Fruit fly (Drosophila melanogaster): Measurements from ENCODE around the gene mys.

The mys gene

DNA sequence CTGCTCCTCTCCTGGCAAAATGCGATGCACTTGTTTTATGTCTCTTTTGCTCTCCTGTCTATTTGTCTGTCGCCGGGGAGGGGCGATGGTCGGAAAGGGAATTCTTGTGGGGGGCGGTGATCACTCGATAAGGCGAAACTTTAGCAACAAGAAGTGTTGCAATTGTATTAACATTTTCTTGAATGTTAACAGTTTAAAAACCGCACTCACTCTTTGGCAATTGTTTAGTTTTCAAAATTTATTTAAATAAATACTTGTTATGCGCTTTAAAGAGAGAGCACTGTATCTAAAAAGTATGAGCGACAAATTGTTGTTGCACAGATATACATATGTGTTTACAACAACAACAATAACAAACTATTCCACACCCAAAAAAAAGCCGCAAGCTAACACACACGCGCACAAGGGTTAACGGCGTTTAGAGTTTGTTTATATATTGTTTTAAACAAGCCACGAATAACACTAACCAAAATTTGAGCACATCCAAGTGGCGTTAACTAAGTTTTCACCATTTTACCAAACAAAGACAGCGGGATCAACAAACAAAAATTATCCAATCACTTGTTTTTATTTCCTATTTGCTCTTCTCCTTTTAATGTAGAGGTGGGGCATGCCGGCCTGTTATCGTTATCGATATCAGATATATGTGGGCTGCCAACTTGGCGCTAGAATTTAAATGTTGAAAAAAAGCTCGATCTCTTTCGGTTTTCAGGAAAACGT, 40.2 kb downstream of the mys start, which contains the start of gene CG2258 (continued):
- TF ChIP-seq pb (GFP tag; optimal IDR thresholded peaks at IDR 0.05) (peak; percentile 38), HmgD (GFP tag; optimal IDR thresholded peaks at IDR 0.05) (no peak), CG4424 (GFP tag; optimal IDR thresholded peaks at IDR 0.05) (peak; percentile 87), hbn (GFP tag; IDR thresholded peaks at IDR 0.05; ENCODE audit: partially characterized antibody) (no peak), CG8765 (GFP tag; IDR thresholded peaks at IDR 0.05) (peak; percentile 69; the same call in 1 of the 2 replicates), nmo (GFP tag; optimal IDR thresholded peaks at IDR 0.05) (peak; percentile 89), vnd (GFP tag; IDR thresholded peaks at IDR 0.05; ENCODE audit: partially characterized antibody) (no peak), trh (GFP tag; optimal IDR thresholded peaks at IDR 0.05) (peak; percentile 9), CG7357 (GFP tag; IDR thresholded peaks at IDR 0.05) (peak; percentile 60; the same call in 1 of the 3 replicates), CG14050 (GFP tag; IDR thresholded peaks at IDR 0.05) (peak; percentile 74), fd3F (GFP tag; optimal IDR thresholded peaks at IDR 0.05) (peak; percentile 81), CG9797 (GFP tag; optimal IDR thresholded peaks at IDR 0.05) (no peak), NC2β (GFP tag; optimal IDR thresholded peaks at IDR 0.05) (peak; percentile 39), CG12071 (GFP tag; optimal IDR thresholded peaks at IDR 0.05) (peak; percentile 86), MBD-R2 (GFP tag; IDR thresholded peaks at IDR 0.05) (peak; percentile 68; the same call in 1 of the 2 replicates), sqz (GFP tag; optimal IDR thresholded peaks at IDR 0.05) (peak; percentile 82), grn (GFP tag; optimal IDR thresholded peaks at IDR 0.05) (no peak), salm (tag; optimal IDR thresholded peaks at IDR 0.05) (peak; percentile 88), Dfd (GFP tag; optimal IDR thresholded peaks at IDR 0.05) (no peak), dimm (GFP tag; IDR thresholded peaks at IDR 0.05) (peak; percentile 73), klu (GFP tag; IDR thresholded peaks at IDR 0.05) (peak; percentile 68), CG4404 (GFP tag; IDR thresholded peaks at IDR 0.05) (peak; percentile 61), CG14441 (GFP tag; IDR thresholded peaks at IDR 0.05) (peak; percentile 88), Max (GFP tag; optimal IDR thresholded peaks at IDR 0.05) (peak; percentile 43), seq (GFP tag; IDR thresholded peaks at IDR 0.05) (peak; percentile 69), emc (GFP tag; optimal IDR thresholded peaks at IDR 0.05) (peak; percentile 12), NfI (GFP tag; optimal IDR thresholded peaks at IDR 0.05) (peak; percentile 84), CG4707 (GFP tag; optimal IDR thresholded peaks at IDR 0.05) (peak; percentile 43), CG2199 (GFP tag; IDR thresholded peaks at IDR 0.05) (0 out of 3 replicates have a peak, but pooled peaks have one; percentile 49), CG17612 (GFP tag; IDR thresholded peaks at IDR 0.05) (peak; percentile 61), CG13123 (GFP tag; optimal IDR thresholded peaks at IDR 0.05) (peak; percentile 35), Xbp1 (GFP tag; optimal IDR thresholded peaks at IDR 0.05) (peak; percentile 87), fd102C (GFP tag; optimal IDR thresholded peaks at IDR 0.05) (no peak), btn (GFP tag; optimal IDR thresholded peaks at IDR 0.05) (peak; percentile 69), Dip3 (GFP tag; optimal IDR thresholded peaks at IDR 0.05) (peak; percentile 77), CG1024 (GFP tag; IDR thresholded peaks at IDR 0.05) (peak; percentile 76), CG3163 (GFP tag; optimal IDR thresholded peaks at IDR 0.05) (peak; percentile 10), CG3847 (GFP tag; IDR thresholded peaks at IDR 0.05) (peak; percentile 83), Sry-β (GFP tag; optimal IDR thresholded peaks at IDR 0.05) (peak; percentile 10), al (GFP tag; IDR thresholded peaks at IDR 0.05) (peak; percentile 77), CG11560 (tag; IDR thresholded peaks at IDR 0.05) (peak; percentile 34; the same call in 1 of the 3 replicates), Optix (GFP tag; IDR thresholded peaks at IDR 0.05) (peak; percentile 76), CG10274 (GFP tag; optimal IDR thresholded peaks at IDR 0.05) (peak; percentile 58), D19B (GFP tag; optimal IDR thresholded peaks at IDR 0.05) (peak; percentile 52), CG12299 (tag; optimal IDR thresholded peaks at IDR 0.05) (peak; percentile 76), psq (GFP tag; optimal IDR thresholded peaks at IDR 0.05) (peak; percentile 24), CG13424 (tag; optimal IDR thresholded peaks at IDR 0.05) (peak; percentile 91), en (GFP tag; optimal IDR thresholded peaks at IDR 0.05) (no peak), danr (GFP tag; IDR thresholded peaks at IDR 0.05) (peak; percentile 83), pho (GFP tag; optimal IDR thresholded peaks at IDR 0.05) (peak; percentile 61)
